Worm (Caenorhabditis elegans): Measurements from ENCODE around the gene Y116F11B.14.

ce11 chrV:19857334-19857733 is 41.9 kb upstream of the Y116F11B.14 start, which contains the start of gene Y116F11B.8:
- TF ChIP-seq mdl-1 (tag; optimal IDR thresholded peaks at IDR 0.05) = no peak
- no peak for TF ChIP-seq egl-27 (tag; optimal IDR thresholded peaks at IDR 0.05)
- TF ChIP-seq unc-62 (GFP tag; optimal IDR thresholded peaks at IDR 0.05) = no peak
- no peak for TF ChIP-seq ceh-82 (tag; optimal IDR thresholded peaks at IDR 0.05)
- no peak for TF ChIP-seq nhr-11 (tag; optimal IDR thresholded peaks at IDR 0.05)
- no peak for TF ChIP-seq lin-39 (tag; optimal IDR thresholded peaks at IDR 0.05)
- TF ChIP-seq elt-1 (tag; optimal IDR thresholded peaks at IDR 0.05) = no peak
- TF ChIP-seq mab-5 (tag; optimal IDR thresholded peaks at IDR 0.05) = no peak
- no peak for TF ChIP-seq fos-1 (tag; optimal IDR thresholded peaks at IDR 0.05)
- TF ChIP-seq aly-2 (tag; optimal IDR thresholded peaks at IDR 0.05) = no peak
- TF ChIP-seq nhr-25 (tag; optimal IDR thresholded peaks at IDR 0.05) = no peak
- TF ChIP-seq R02D3.7 (tag; optimal IDR thresholded peaks at IDR 0.05) = no peak
- TF ChIP-seq ztf-11 (tag; optimal IDR thresholded peaks at IDR 0.05) = no peak
- TF ChIP-seq ama-1 (optimal IDR thresholded peaks at IDR 0.05) = no peak

All from whole organism, L2 larva.